Worm (Caenorhabditis elegans): Measurements from ENCODE around the gene rict-1.

DNA sequence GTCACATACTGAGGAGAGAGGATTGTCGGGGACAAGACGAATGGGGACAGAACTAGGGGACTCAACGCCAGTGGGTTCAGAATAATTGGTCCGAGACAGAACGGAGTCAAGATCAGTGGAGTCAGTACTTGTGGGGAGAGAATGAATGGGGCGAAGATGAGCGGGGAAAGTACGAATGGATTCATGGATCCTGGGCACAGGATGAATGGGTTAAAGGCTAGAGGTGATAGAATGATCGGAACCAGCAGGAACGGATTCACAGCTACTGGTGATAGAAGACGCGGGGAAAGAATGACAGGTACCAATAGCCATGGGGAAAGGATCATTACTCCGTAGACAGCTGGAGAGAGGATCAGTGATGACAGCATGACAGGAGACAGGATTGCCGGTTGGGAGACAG, 23.0 kb upstream of the rict-1 start:
- TF ChIP-seq hlh-6 (tag; optimal IDR thresholded peaks at IDR 0.05) (no peak), sdc-2 (tag; optimal IDR thresholded peaks at IDR 0.05) (no peak), fkh-10 (GFP tag; optimal IDR thresholded peaks at IDR 0.05) (no peak), nhr-11 (tag; optimal IDR thresholded peaks at IDR 0.05) (no peak), K02D7.2 (tag; optimal IDR thresholded peaks at IDR 0.05) (no peak), rnt-1 (tag; optimal IDR thresholded peaks at IDR 0.05) (no peak)

Data from whole organism, late embryonic.